Worm (Caenorhabditis elegans): ENCODE data around the gene nlp-79.
A peak's percentile ranks its signal among the peaks of the same experiment; 100 is the strongest.

Gene nlp-79

ce11 chrIV:13110876-13111275 lies 38.5 kb upstream of the nlp-79 start:
- TF ChIP-seq nhr-2 (tag; optimal IDR thresholded peaks at IDR 0.05) (no peak), nhr-76 (tag; optimal IDR thresholded peaks at IDR 0.05) (no peak), M03D4.4 (tag; optimal IDR thresholded peaks at IDR 0.05) (no peak), nhr-12 (tag; optimal IDR thresholded peaks at IDR 0.05) (no peak), nhr-28 (tag; optimal IDR thresholded peaks at IDR 0.05) (no peak), sptf-1 (tag; optimal IDR thresholded peaks at IDR 0.05) (no peak), ceh-43 (GFP tag; optimal IDR thresholded peaks at IDR 0.05) (no peak), drap-1 (GFP tag; optimal IDR thresholded peaks at IDR 0.05) (no peak), zip-8 (tag; optimal IDR thresholded peaks at IDR 0.05) (no peak), unc-39 (tag; optimal IDR thresholded peaks at IDR 0.05) (no peak), elt-3 (tag; optimal IDR thresholded peaks at IDR 0.05) (no peak), ces-1 (GFP tag; optimal IDR thresholded peaks at IDR 0.05) (no peak), unc-62 (GFP tag; optimal IDR thresholded peaks at IDR 0.05) (no peak)

- no peak for TF ChIP-seq flh-1 (GFP tag; optimal IDR thresholded peaks at IDR 0.05)
- no peak for TF ChIP-seq drap-1 (GFP tag; optimal IDR thresholded peaks at IDR 0.05)
- TF ChIP-seq nhr-76 (tag; optimal IDR thresholded peaks at IDR 0.05), result no peak
- no peak for TF ChIP-seq nhr-2 (tag; optimal IDR thresholded peaks at IDR 0.05)
- no peak for TF ChIP-seq ceh-83 (GFP tag; optimal IDR thresholded peaks at IDR 0.05)
- no peak for TF ChIP-seq blmp-1 (tag; optimal IDR thresholded peaks at IDR 0.05)
- no peak for TF ChIP-seq mls-2 (tag; optimal IDR thresholded peaks at IDR 0.05)
- TF ChIP-seq mep-1 (tag; optimal IDR thresholded peaks at IDR 0.05), result no peak
- no peak for TF ChIP-seq ztf-11 (tag; optimal IDR thresholded peaks at IDR 0.05)
- TF ChIP-seq lin-32 (GFP tag; optimal IDR thresholded peaks at IDR 0.05), result no peak
Observed at ce11 chrIV:13112982-13113381, 36.4 kb upstream of the nlp-79 start, which contains the start of gene best-2. TSS of gene best-2 (minus strand) at chrIV:13113082.

- TF ChIP-seq unc-62 (GFP tag; optimal IDR thresholded peaks at IDR 0.05) (peak; percentile 3), nhr-28 (tag; optimal IDR thresholded peaks at IDR 0.05) (no peak), unc-39 (tag; optimal IDR thresholded peaks at IDR 0.05) (no peak), pha-4 (tag; optimal IDR thresholded peaks at IDR 0.05) (no peak), ham-2 (GFP tag; optimal IDR thresholded peaks at IDR 0.05) (no peak), elt-1 (tag; optimal IDR thresholded peaks at IDR 0.05; ENCODE audit: borderline replicate concordance, insufficient read depth) (no peak), cnd-1 (tag; optimal IDR thresholded peaks at IDR 0.05) (peak; percentile 51), nhr-12 (tag; optimal IDR thresholded peaks at IDR 0.05) (no peak), sem-2 (GFP tag; optimal IDR thresholded peaks at IDR 0.05) (no peak), flh-1 (GFP tag; optimal IDR thresholded peaks at IDR 0.05) (no peak), nhr-237 (tag; optimal IDR thresholded peaks at IDR 0.05) (no peak), lin-32 (GFP tag; optimal IDR thresholded peaks at IDR 0.05) (no peak), snpc-4 (tag; optimal IDR thresholded peaks at IDR 0.05) (no peak), ceh-83 (GFP tag; optimal IDR thresholded peaks at IDR 0.05) (no peak), ztf-11 (tag; optimal IDR thresholded peaks at IDR 0.05) (no peak), nhr-2 (tag; optimal IDR thresholded peaks at IDR 0.05) (peak; percentile 59), lsy-2 (tag; optimal IDR thresholded peaks at IDR 0.05) (no peak), zip-8 (tag; optimal IDR thresholded peaks at IDR 0.05) (peak; percentile 60), blmp-1 (tag; optimal IDR thresholded peaks at IDR 0.05) (no peak), sptf-1 (tag; optimal IDR thresholded peaks at IDR 0.05) (no peak)
Observed at ce11 chrIV:13116679-13117078, 32.7 kb upstream of the nlp-79 start.

ce11 chrIV:13118794-13119193 lies 30.6 kb upstream of the nlp-79 start, which contains the start of gene unc-30:
TSS of gene unc-30 (plus strand) at chrIV:13118977.
- TF ChIP-seq elt-1 (tag; optimal IDR thresholded peaks at IDR 0.05; ENCODE audit: borderline replicate concordance, insufficient read depth) (no peak), nhr-237 (tag; optimal IDR thresholded peaks at IDR 0.05) (no peak), nhr-12 (tag; optimal IDR thresholded peaks at IDR 0.05) (no peak), ceh-39 (tag; optimal IDR thresholded peaks at IDR 0.05) (no peak), lsy-2 (tag; optimal IDR thresholded peaks at IDR 0.05) (peak; percentile 58)

ce11 chrIV:13121396-13121795 lies 28.0 kb upstream of the nlp-79 start:
- no peak for TF ChIP-seq lin-32 (GFP tag; optimal IDR thresholded peaks at IDR 0.05)
- peak; percentile 57 for TF ChIP-seq cnd-1 (tag; optimal IDR thresholded peaks at IDR 0.05)
- peak; percentile 67 for TF ChIP-seq ces-1 (GFP tag; optimal IDR thresholded peaks at IDR 0.05)
- TF ChIP-seq nhr-76 (tag; optimal IDR thresholded peaks at IDR 0.05), result no peak
- TF ChIP-seq mls-2 (tag; optimal IDR thresholded peaks at IDR 0.05), result no peak

- TF ChIP-seq unc-62 (GFP tag; optimal IDR thresholded peaks at IDR 0.05) (peak; percentile 17), zip-8 (tag; optimal IDR thresholded peaks at IDR 0.05) (no peak), mep-1 (tag; optimal IDR thresholded peaks at IDR 0.05) (no peak), hlh-1 (tag; optimal IDR thresholded peaks at IDR 0.05) (peak; percentile 92), nhr-237 (tag; optimal IDR thresholded peaks at IDR 0.05) (no peak), elt-1 (tag; optimal IDR thresholded peaks at IDR 0.05; ENCODE audit: borderline replicate concordance, insufficient read depth) (no peak)
Observed at ce11 chrIV:13125999-13126398, 23.4 kb upstream of the nlp-79 start.
